Fruit fly (Drosophila melanogaster) whole organism, embryonic: ENCODE measurements around the gene wge.

ENCODE experiments used
- Blimp-1 ChIP-seq: fragments of 200-800 bp; sonication (Bioruptor generic); optimal IDR thresholded peaks from 3 replicates; lab custom pipeline; 2018; ENCODE audit warnings: missing biosample characterization, missing genetic modification characterization, mild to moderate bottlenecking, moderate library complexity, missing genetic modification reagents
- CG10209 ChIP-seq: fragments of 200-800 bp; sonication (Bioruptor generic); optimal IDR thresholded peaks from 3 replicates; lab custom pipeline; 2017; ENCODE audit warnings: missing biosample characterization, mild to moderate bottlenecking, missing genetic modification characterization, missing genetic modification reagents
- CG10267 ChIP-seq: fragments of 200-800 bp; sonication (Bioruptor generic); optimal IDR thresholded peaks from 2 replicates; lab custom pipeline; 2018; ENCODE audit warnings: missing biosample characterization, mild to moderate bottlenecking, missing genetic modification characterization, moderate library complexity
- CG11398 ChIP-seq: fragments of 200-800 bp; sonication (Bioruptor generic); optimal IDR thresholded peaks from 2 replicates; lab custom pipeline; 2016; ENCODE audit warnings: missing biosample characterization, missing genetic modification characterization
- CG12155 ChIP-seq: fragments of 200-800 bp; sonication (Bioruptor generic); optimal IDR thresholded peaks from 3 replicates; lab custom pipeline; 2016; ENCODE audit warnings: missing biosample characterization, missing genetic modification characterization
- CG13287 ChIP-seq: fragments of 200-800 bp; sonication (Bioruptor generic); IDR thresholded peaks from 2 replicates; pipeline ENCODE4 v1.3.6; 2022; ENCODE audit warnings: missing biosample characterization, missing genetic modification characterization; ENCODE audit not compliant: partially characterized antibody
- CG14441 ChIP-seq: fragments of 200-800 bp; sonication (Bioruptor generic); IDR thresholded peaks from 2 replicates; pipeline ENCODE4 v1.3.6; 2022; ENCODE audit warnings: missing biosample characterization, missing genetic modification characterization
- CG14667 ChIP-seq: fragments of 200-800 bp; sonication (Bioruptor generic); IDR thresholded peaks from 2 replicates; pipeline ENCODE4 v1.3.6; 2022; ENCODE audit warnings: missing biosample characterization, missing genetic modification characterization
- CG15011 ChIP-seq: fragments of 200-800 bp; sonication (Bioruptor generic); optimal IDR thresholded peaks from 3 replicates; lab custom pipeline; 2018; ENCODE audit warnings: missing biosample characterization, mild to moderate bottlenecking, missing genetic modification characterization
- CG15601 ChIP-seq: fragments of 200-800 bp; sonication (Bioruptor generic); optimal IDR thresholded peaks from 3 replicates; lab custom pipeline; 2019; ENCODE audit warnings: missing biosample characterization, mild to moderate bottlenecking, missing genetic modification characterization, moderate library complexity
- CG1602 ChIP-seq: fragments of 200-800 bp; sonication (Bioruptor generic); optimal IDR thresholded peaks from 3 replicates; lab custom pipeline; 2016; ENCODE audit warnings: missing biosample characterization, missing genetic modification characterization
- CG2199 ChIP-seq: fragments of 200-800 bp; sonication (Bioruptor generic); IDR thresholded peaks from 3 replicates; pipeline ENCODE4 v1.3.6; 2022; ENCODE audit warnings: missing biosample characterization, missing genetic modification characterization
- CG2889 ChIP-seq: fragments of 200-800 bp; sonication (Bioruptor generic); IDR thresholded peaks from 3 replicates; pipeline ENCODE4 v1.3.6; 2022; ENCODE audit warnings: missing biosample characterization, missing genetic modification characterization
- CG31224 ChIP-seq: fragments of 200-800 bp; sonication (Bioruptor generic); IDR thresholded peaks from 2 replicates; pipeline ENCODE4 v1.3.6; 2022; ENCODE audit warnings: missing biosample characterization, missing genetic modification characterization
- CG33557 ChIP-seq: fragments of 200-800 bp; sonication (Bioruptor generic); optimal IDR thresholded peaks from 2 replicates; lab custom pipeline; 2019; ENCODE audit warnings: missing biosample characterization, mild to moderate bottlenecking, missing genetic modification characterization, moderate library complexity
- CG34376 ChIP-seq: fragments of 200-800 bp; sonication (Bioruptor generic); optimal IDR thresholded peaks from 2 replicates; lab custom pipeline; 2018; ENCODE audit warnings: missing biosample characterization, mild to moderate bottlenecking, missing genetic modification characterization
- CG4424 ChIP-seq: fragments of 200-800 bp; sonication (Bioruptor generic); optimal IDR thresholded peaks from 3 replicates; lab custom pipeline; 2016; ENCODE audit warnings: missing biosample characterization, missing genetic modification characterization
- CG4707 ChIP-seq: fragments of 200-800 bp; sonication (Bioruptor generic); optimal IDR thresholded peaks from 2 replicates; lab custom pipeline; 2018; ENCODE audit warnings: missing biosample characterization, mild to moderate bottlenecking, missing genetic modification characterization, moderate library complexity
- CG6765 ChIP-seq: fragments of 200-800 bp; sonication (Bioruptor generic); optimal IDR thresholded peaks from 3 replicates; lab custom pipeline; 2017; ENCODE audit warnings: missing biosample characterization, mild to moderate bottlenecking, missing genetic modification characterization
- CG7786 ChIP-seq: fragments of 200-800 bp; sonication (Bioruptor generic); optimal IDR thresholded peaks from 2 replicates; lab custom pipeline; 2016; ENCODE audit warnings: missing biosample characterization, missing genetic modification characterization
- CG9876 ChIP-seq: fragments of 200-800 bp; sonication (Bioruptor generic); optimal IDR thresholded peaks from 2 replicates; lab custom pipeline; 2016; ENCODE audit warnings: missing biosample characterization, missing genetic modification characterization
- D19A ChIP-seq: fragments of 200-800 bp; optimal IDR thresholded peaks from 3 replicates; lab custom pipeline; 2019; ENCODE audit warnings: missing biosample characterization, mild to moderate bottlenecking, missing genetic modification characterization, moderate library complexity
- Dll ChIP-seq: fragments of 200-800 bp; sonication (Bioruptor generic); IDR thresholded peaks from 4 replicates; pipeline ENCODE4 v1.3.6; 2022; ENCODE audit warnings: missing biosample characterization, missing genetic modification characterization; ENCODE audit not compliant: partially characterized antibody
- Drgx ChIP-seq: fragments of 200-800 bp; sonication (Bioruptor generic); IDR thresholded peaks from 2 replicates; pipeline ENCODE4 v1.3.6; 2022; ENCODE audit warnings: missing biosample characterization, missing genetic modification characterization
- E2f1 ChIP-seq: fragments of 200-800 bp; sonication (Bioruptor generic); IDR thresholded peaks from 2 replicates; pipeline ENCODE4 v1.3.6; 2022; ENCODE audit warnings: missing biosample characterization, missing genetic modification characterization
- ERR ChIP-seq: fragments of 200-800 bp; sonication (Bioruptor generic); optimal IDR thresholded peaks from 2 replicates; lab custom pipeline; 2016; ENCODE audit warnings: missing biosample characterization, missing genetic modification characterization
- Fer2 ChIP-seq: fragments of 200-800 bp; sonication (Bioruptor generic); optimal IDR thresholded peaks from 2 replicates; lab custom pipeline; 2018; ENCODE audit warnings: missing biosample characterization, mild to moderate bottlenecking, missing genetic modification characterization, moderate library complexity
- HLH54F ChIP-seq: fragments of 200-800 bp; sonication (Bioruptor generic); optimal IDR thresholded peaks from 3 replicates; lab custom pipeline; 2016; ENCODE audit warnings: missing biosample characterization, missing genetic modification characterization
- Hmx ChIP-seq: fragments of 200-800 bp; sonication (Bioruptor generic); optimal IDR thresholded peaks from 2 replicates; lab custom pipeline; 2016; ENCODE audit warnings: missing biosample characterization, missing genetic modification characterization
- Med ChIP-seq: fragments of 200-800 bp; sonication (Bioruptor generic); peaks from one replicate; lab custom pipeline; 2016; ENCODE audit warnings: missing biosample characterization, missing genetic modification characterization, mild to moderate bottlenecking, inconsistent platforms, moderate library complexity
- NK7.1 ChIP-seq: fragments of 200-800 bp; sonication (Bioruptor generic); optimal IDR thresholded peaks from 3 replicates; lab custom pipeline; 2016; ENCODE audit warnings: missing biosample characterization, missing genetic modification characterization
- NfI ChIP-seq: fragments of 200-800 bp; sonication (Bioruptor generic); optimal IDR thresholded peaks from 3 replicates; lab custom pipeline; 2018; ENCODE audit warnings: missing biosample characterization, mild to moderate bottlenecking, missing genetic modification characterization, moderate library complexity
- Stat92E ChIP-seq, 3 experiments: fragments of >200 bp in 2 of 3; fragments of 200-800 bp in 1 of 3; sonication (Bioruptor generic) in 1 of 3; optimal IDR thresholded peaks; 2 replicates each; lab custom pipeline; 2017 to 2019; ENCODE audit warnings: missing biosample characterization in 3 of 3, missing genetic modification characterization in 3 of 3, mild to moderate bottlenecking in 1 of 3, moderate library complexity in 1 of 3
- Tbp ChIP-seq: fragments of >200 bp; optimal IDR thresholded peaks from 2 replicates; lab custom pipeline; 2018; ENCODE audit warnings: missing biosample characterization, missing genetic modification characterization
- YL-1 ChIP-seq: fragments of 200-800 bp; sonication (Bioruptor generic); optimal IDR thresholded peaks from 3 replicates; lab custom pipeline; 2017; ENCODE audit warnings: missing biosample characterization, mild to moderate bottlenecking, missing genetic modification characterization
- ato ChIP-seq: fragments of 200-800 bp; sonication (Bioruptor generic); IDR thresholded peaks from 2 replicates; pipeline ENCODE4 v1.3.6; 2022; ENCODE audit warnings: missing biosample characterization, missing genetic modification characterization; ENCODE audit not compliant: partially characterized antibody
- btn ChIP-seq: fragments of 200-800 bp; sonication (Bioruptor generic); optimal IDR thresholded peaks from 2 replicates; lab custom pipeline; 2016; ENCODE audit warnings: missing biosample characterization, missing genetic modification characterization
- chif ChIP-seq, 2 experiments: fragments of 200-800 bp; sonication (Bioruptor generic); optimal IDR thresholded peaks; 3 replicates each; lab custom pipeline; 2016; ENCODE audit warnings: missing biosample characterization in 2 of 2, missing genetic modification characterization in 2 of 2
- ci ChIP-seq: fragments of 200-800 bp; sonication (Bioruptor generic); IDR thresholded peaks from 3 replicates; pipeline ENCODE4 v1.3.6; 2022; ENCODE audit warnings: missing biosample characterization, missing genetic modification characterization
- cwo ChIP-seq: fragments of 200-800 bp; sonication (Bioruptor generic); optimal IDR thresholded peaks from 3 replicates; lab custom pipeline; 2017; ENCODE audit warnings: missing biosample characterization, missing genetic modification characterization, mild to moderate bottlenecking, moderate library complexity, missing genetic modification reagents
- dysf ChIP-seq: fragments of 200-800 bp; sonication (Bioruptor generic); IDR thresholded peaks from 3 replicates; pipeline ENCODE4 v1.3.6; 2022; ENCODE audit warnings: missing biosample characterization, missing genetic modification characterization
- gem ChIP-seq: fragments of 200-800 bp; sonication (Bioruptor generic); optimal IDR thresholded peaks from 2 replicates; lab custom pipeline; 2019; ENCODE audit warnings: missing biosample characterization, mild to moderate bottlenecking, missing genetic modification characterization, moderate library complexity
- lab ChIP-seq: fragments of 200-800 bp; sonication (Bioruptor generic); optimal IDR thresholded peaks from 3 replicates; lab custom pipeline; 2017; ENCODE audit warnings: missing biosample characterization, missing genetic modification characterization, mild to moderate bottlenecking, moderate library complexity, missing genetic modification reagents
- mld ChIP-seq: fragments of 200-800 bp; sonication (Bioruptor generic); IDR thresholded peaks from 3 replicates; pipeline ENCODE4 v1.3.6; 2022; ENCODE audit warnings: missing biosample characterization, missing genetic modification characterization; ENCODE audit not compliant: partially characterized antibody
- tap ChIP-seq: fragments of 200-800 bp; optimal IDR thresholded peaks from 3 replicates; lab custom pipeline; 2019; ENCODE audit warnings: missing biosample characterization, mild to moderate bottlenecking, missing genetic modification characterization, moderate library complexity
- unpg ChIP-seq: fragments of 200-800 bp; sonication (Bioruptor generic); optimal IDR thresholded peaks from 3 replicates; lab custom pipeline; 2018; ENCODE audit warnings: missing biosample characterization, mild to moderate bottlenecking, missing genetic modification characterization, moderate library complexity
- usp ChIP-seq: fragments of >200 bp; optimal IDR thresholded peaks from 2 replicates; lab custom pipeline; 2017; ENCODE audit warnings: missing biosample characterization, missing genetic modification characterization
- vvl ChIP-seq: fragments of 200-800 bp; sonication (Bioruptor generic); IDR thresholded peaks from 2 replicates; pipeline ENCODE4 v1.3.6; 2022; ENCODE audit warnings: missing biosample characterization, missing genetic modification characterization
- zf30C ChIP-seq: fragments of 200-800 bp; sonication (Bioruptor generic); optimal IDR thresholded peaks from 3 replicates; lab custom pipeline; 2018; ENCODE audit warnings: missing biosample characterization, mild to moderate bottlenecking, missing genetic modification characterization

wge gene

dm6 chr3R:22726031-22726770, 5.3 kb upstream of the wge start, which contains the start of gene RNF220 (continued):
- peak; percentile 49 for TF ChIP-seq gem (tag; lab: Kevin White, UChicago)
- TF ChIP-seq CG1602, result peak; percentile 9
- TF ChIP-seq CG2199 (GFP tag; lab: Robert Waterston, UW), result no peak
- no peak for TF ChIP-seq Stat92E (GFP tag; optimal IDR thresholded peaks at IDR 0.05; lab: Kevin White, UChicago)
- 0 out of 3 replicates have a peak, but pooled peaks have one; percentile 9 for TF ChIP-seq ci (GFP tag; lab: Robert Waterston, UW)
- peak; percentile 1 for TF ChIP-seq D19A (tag; lab: Kevin White, UChicago)
- TF ChIP-seq CG4424 (GFP tag; lab: Kevin White, UChicago), result peak; percentile 31
- no peak for TF ChIP-seq CG2889
- TF ChIP-seq E2f1 (GFP tag; lab: Robert Waterston, UW), result no peak
- TF ChIP-seq Med (GFP tag; lab: Kevin White, UChicago), result peak; percentile 59
- TF ChIP-seq btn (GFP tag; lab: Kevin White, UChicago), result no peak
- TF ChIP-seq CG13287 (GFP tag; lab: Robert Waterston, UW), result peak; percentile 70
- TF ChIP-seq CG15601 (tag; lab: Kevin White, UChicago), result no peak
- TF ChIP-seq chif (GFP tag; optimal IDR thresholded peaks at IDR 0.05; lab: Kevin White, UChicago), result no peak
- TF ChIP-seq tap (tag; lab: Kevin White, UChicago), result no peak
- TF ChIP-seq NfI (GFP tag; lab: Kevin White, UChicago), result no peak
- TF ChIP-seq CG14441, result 0 out of 2 replicates have a peak, but pooled peaks have one; percentile 4
- no peak for TF ChIP-seq cwo (GFP tag; lab: Kevin White, UChicago)
- TF ChIP-seq ato, result peak; percentile 47
- TF ChIP-seq CG15011 (GFP tag; lab: Kevin White, UChicago), result no peak
- no peak for TF ChIP-seq zf30C
- TF ChIP-seq CG12155 (GFP tag; lab: Kevin White, UChicago), result no peak
- no peak for TF ChIP-seq dysf (GFP tag; lab: Robert Waterston, UW)
- TF ChIP-seq CG14667 (GFP tag; lab: Robert Waterston, UW), result 0 out of 2 replicates have a peak, but pooled peaks have one; percentile 8
- TF ChIP-seq CG10267 (tag; lab: Kevin White, UChicago), result no peak
- TF ChIP-seq unpg (GFP tag; lab: Kevin White, UChicago), result no peak
- TF ChIP-seq ERR (GFP tag; lab: Kevin White, UChicago), result no peak
- TF ChIP-seq Blimp-1, result no peak
- no peak for TF ChIP-seq CG33557 (GFP tag; lab: Kevin White, UChicago)
- TF ChIP-seq CG31224 (GFP tag; lab: Robert Waterston, UW), result no peak
- no peak for TF ChIP-seq lab
- no peak for TF ChIP-seq Tbp (GFP tag; lab: Kevin White, UChicago)
- no peak for TF ChIP-seq CG10209 (GFP tag; lab: Kevin White, UChicago)
- no peak for TF ChIP-seq HLH54F (GFP tag; lab: Kevin White, UChicago)
- TF ChIP-seq vvl (GFP tag; lab: Robert Waterston, UW), result no peak
- TF ChIP-seq mld (GFP tag; lab: Robert Waterston, UW), result peak; percentile 58; the same call in 1 of the 3 replicates
- TF ChIP-seq Hmx (GFP tag; lab: Kevin White, UChicago), result no peak
- TF ChIP-seq CG11398 (GFP tag; lab: Kevin White, UChicago), result no peak
- TF ChIP-seq Fer2 (tag; lab: Kevin White, UChicago), result no peak
- TF ChIP-seq CG4707 (GFP tag; lab: Kevin White, UChicago), result no peak
- TF ChIP-seq YL-1 (GFP tag; lab: Kevin White, UChicago), result no peak
- no peak for TF ChIP-seq CG6765 (GFP tag; lab: Kevin White, UChicago)
- TF ChIP-seq NK7.1, result no peak
- TF ChIP-seq CG34376, result no peak
- TF ChIP-seq Dll (GFP tag; lab: Robert Waterston, UW), result peak; percentile 77
- TF ChIP-seq Drgx (GFP tag; lab: Robert Waterston, UW), result no peak
- no peak for TF ChIP-seq CG9876 (GFP tag; lab: Kevin White, UChicago)
- no peak for TF ChIP-seq CG7786
- TF ChIP-seq usp (GFP tag; lab: Kevin White, UChicago), result no peak
